Worm (Caenorhabditis elegans): ENCODE data around the gene ttr-40.

Gene ttr-40

DNA sequence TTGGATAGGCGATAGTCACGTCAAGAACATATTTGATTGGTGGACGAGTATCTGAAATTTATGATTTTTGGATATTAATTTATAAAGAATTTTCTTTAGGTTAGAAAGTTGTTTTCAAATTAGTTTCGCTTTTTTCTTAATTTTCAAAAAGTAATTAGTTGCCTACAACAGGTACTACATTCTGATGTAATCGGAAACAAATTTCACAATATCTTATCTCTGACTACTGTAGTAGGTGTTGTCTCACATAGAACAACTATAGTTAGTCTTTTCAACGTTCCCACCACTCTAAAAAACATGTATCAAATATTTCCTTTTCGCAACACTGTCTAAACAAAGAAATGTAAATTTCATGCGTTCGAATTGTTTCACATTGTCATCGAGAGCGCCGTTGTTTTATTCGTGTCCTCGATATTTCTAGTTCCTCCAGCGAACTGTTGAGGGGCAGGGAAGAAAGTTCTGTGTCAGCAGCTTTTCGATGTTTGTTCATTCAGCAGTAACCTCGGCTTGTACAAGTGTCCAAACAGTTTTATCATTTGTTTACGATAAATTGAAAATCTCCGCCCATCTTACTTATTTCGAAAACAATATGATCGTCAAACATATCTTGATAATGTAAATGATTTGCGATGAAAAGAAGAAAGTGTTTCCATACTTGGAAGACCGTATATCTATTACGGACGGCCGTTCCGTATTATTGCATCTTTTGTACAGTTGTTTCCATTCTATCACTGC, 25.9 kb downstream of the ttr-40 start:
- TF ChIP-seq K09A11.1 (tag; optimal IDR thresholded peaks at IDR 0.05; ENCODE audit: insufficient read depth), result no peak
- TF ChIP-seq tbx-7 (tag; optimal IDR thresholded peaks at IDR 0.05), result no peak
- no peak for TF ChIP-seq ceh-6 (GFP tag; optimal IDR thresholded peaks at IDR 0.05)
- TF ChIP-seq nhr-11 (tag; optimal IDR thresholded peaks at IDR 0.05), result no peak
- no peak for TF ChIP-seq ceh-45 (GFP tag; IDR thresholded peaks at IDR 0.05)
- no peak for TF ChIP-seq unc-42 (tag; optimal IDR thresholded peaks at IDR 0.05)
- no peak for TF ChIP-seq C08G9.2 (tag; optimal IDR thresholded peaks at IDR 0.05)
- TF ChIP-seq ceh-14 (tag; optimal IDR thresholded peaks at IDR 0.05), result no peak
- no peak for TF ChIP-seq F13H6.1 (tag; optimal IDR thresholded peaks at IDR 0.05)
- no peak for TF ChIP-seq ceh-31 (tag; optimal IDR thresholded peaks at IDR 0.05)
- TF ChIP-seq ceh-22 (tag; optimal IDR thresholded peaks at IDR 0.05), result no peak
- TF ChIP-seq ceh-19 (GFP tag; optimal IDR thresholded peaks at IDR 0.05), result no peak
- no peak for TF ChIP-seq madf-2 (tag; optimal IDR thresholded peaks at IDR 0.05)
- no peak for TF ChIP-seq pros-1 (tag; optimal IDR thresholded peaks at IDR 0.05)
- no peak for TF ChIP-seq lin-11 (tag; optimal IDR thresholded peaks at IDR 0.05)
- no peak for TF ChIP-seq odd-2 (tag; optimal IDR thresholded peaks at IDR 0.05)
- TF ChIP-seq npax-4 (tag; optimal IDR thresholded peaks at IDR 0.05), result no peak
- no peak for TF ChIP-seq nhr-232 (tag; optimal IDR thresholded peaks at IDR 0.05)

DNA sequence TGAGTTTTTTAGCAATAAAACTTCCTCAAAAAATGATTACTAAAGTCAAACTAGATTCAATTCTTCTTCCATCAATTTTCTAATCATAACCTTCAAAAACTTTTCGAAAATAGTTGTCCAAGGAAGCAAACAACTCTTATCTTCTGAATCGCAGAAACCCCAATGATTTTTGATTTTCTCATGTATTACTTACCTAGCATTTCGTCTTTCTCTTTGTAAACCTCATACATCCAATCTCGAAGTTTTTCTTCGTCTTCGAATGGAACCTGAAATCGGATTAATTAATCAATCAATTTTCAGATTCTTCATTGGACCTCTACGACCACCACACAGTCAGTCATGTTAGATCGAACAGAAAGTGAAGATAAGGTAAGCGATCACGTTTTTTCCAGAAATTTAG, 26.6 kb downstream of the ttr-40 start, which contains the start of gene K07B1.4:
Gene K07B1.4, plus strand, starts transcription at position 301 of the 400 bp plus-strand sequence.
- TF ChIP-seq ceh-34 (tag; optimal IDR thresholded peaks at IDR 0.05) (no peak), pros-1 (tag; optimal IDR thresholded peaks at IDR 0.05) (no peak), pax-1 (tag; optimal IDR thresholded peaks at IDR 0.05) (no peak), hlh-30 (tag; optimal IDR thresholded peaks at IDR 0.05; ENCODE audit: insufficient read depth) (no peak)

DNA sequence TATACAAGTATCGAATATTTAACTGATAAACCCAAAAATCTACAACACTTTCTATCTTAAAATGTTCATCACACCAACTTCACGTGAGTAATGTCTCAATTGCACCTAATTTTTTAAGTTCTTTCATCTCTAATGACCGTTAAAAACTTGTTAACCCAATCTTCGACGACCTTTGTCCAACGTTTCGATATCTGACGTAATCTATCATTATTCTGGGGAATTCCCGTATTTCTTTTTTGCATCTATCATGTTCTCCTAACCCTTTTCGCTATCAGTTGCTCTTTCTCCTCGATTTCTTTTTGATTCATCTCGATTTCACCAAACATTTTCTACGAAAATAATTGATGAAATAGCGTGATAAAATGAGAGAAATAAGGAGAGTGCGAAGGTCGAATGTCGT, 27.6 kb downstream of the ttr-40 start:
- no peak for TF ChIP-seq rnt-1 (tag; optimal IDR thresholded peaks at IDR 0.05)
- TF ChIP-seq sox-4 (tag; optimal IDR thresholded peaks at IDR 0.05), result no peak

DNA sequence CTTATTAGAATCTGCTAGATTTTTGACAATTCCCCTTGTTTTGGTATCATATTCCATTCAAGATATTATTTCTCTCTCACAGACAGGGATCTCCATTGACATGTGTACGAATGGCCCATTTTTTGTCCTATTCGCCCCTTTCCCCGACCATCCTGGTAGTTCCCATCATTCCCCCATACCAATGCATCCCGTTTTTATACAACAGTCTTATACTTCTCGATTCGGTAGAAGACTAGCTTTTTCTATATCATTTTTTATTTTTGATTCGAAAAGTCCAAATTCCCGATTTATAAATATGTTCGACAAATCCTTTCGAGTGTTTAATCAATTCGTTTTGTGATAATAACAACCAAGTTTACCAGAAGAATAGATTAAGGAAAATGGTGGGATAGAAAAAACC, 28.4 kb downstream of the ttr-40 start:
- TF ChIP-seq lim-6 (tag; optimal IDR thresholded peaks at IDR 0.05) (no peak), odd-2 (tag; optimal IDR thresholded peaks at IDR 0.05) (no peak), ceh-9 (tag; optimal IDR thresholded peaks at IDR 0.05) (no peak)

DNA sequence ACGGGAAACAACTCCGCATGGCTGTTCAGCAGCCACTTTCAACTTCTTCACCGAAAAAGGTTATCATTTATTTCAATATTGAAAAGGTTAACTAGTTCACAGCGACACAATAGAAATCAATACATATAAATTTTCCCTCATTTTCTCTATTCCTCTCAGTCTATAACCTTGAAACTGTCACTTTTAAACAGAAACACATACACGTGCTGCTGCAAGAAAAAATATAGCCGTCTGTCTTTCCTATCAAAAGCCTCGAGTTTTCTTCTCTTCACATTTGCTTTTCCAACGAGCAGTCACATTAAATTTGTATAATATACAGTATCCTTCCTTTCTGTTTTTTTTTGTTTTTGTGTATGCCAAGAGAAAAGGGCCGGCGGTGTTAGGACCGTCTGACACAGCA, 31.1 kb downstream of the ttr-40 start:
- TF ChIP-seq ceh-30 (tag; optimal IDR thresholded peaks at IDR 0.05) (no peak), pax-1 (tag; optimal IDR thresholded peaks at IDR 0.05) (no peak), C08G9.2 (tag; optimal IDR thresholded peaks at IDR 0.05) (no peak), pag-3 (tag; optimal IDR thresholded peaks at IDR 0.05; ENCODE audit: borderline replicate concordance) (no peak), dve-1 (tag; optimal IDR thresholded peaks at IDR 0.05) (no peak), ets-4 (tag; optimal IDR thresholded peaks at IDR 0.05) (no peak), tbx-7 (tag; optimal IDR thresholded peaks at IDR 0.05) (no peak), ceh-45 (GFP tag; IDR thresholded peaks at IDR 0.05) (no peak), pat-9 (tag; optimal IDR thresholded peaks at IDR 0.05) (no peak), Y22D7AL.16 (tag; optimal IDR thresholded peaks at IDR 0.05) (no peak), ceh-18 (tag; optimal IDR thresholded peaks at IDR 0.05) (no peak), unc-86 (tag; optimal IDR thresholded peaks at IDR 0.05) (no peak)

DNA sequence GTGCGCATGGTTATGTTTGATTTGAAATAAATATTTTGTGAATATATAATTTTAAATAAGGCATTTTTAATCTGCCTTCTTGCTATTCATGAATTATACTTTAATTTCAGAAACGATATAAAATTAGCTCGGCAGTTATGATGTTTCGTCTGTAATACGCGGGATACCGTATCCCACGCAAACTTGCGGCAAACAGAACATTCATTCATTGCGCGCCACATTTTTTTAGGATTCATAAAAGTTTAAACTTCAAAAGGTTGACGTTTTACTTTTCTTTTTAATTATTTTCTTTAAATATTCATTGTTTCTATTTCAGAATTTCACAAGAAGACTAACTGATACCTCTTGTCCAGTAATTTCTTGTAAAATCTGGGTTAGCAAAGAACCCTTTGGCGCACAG, 32.4 kb downstream of the ttr-40 start, which contains the start of gene tag-153:
Gene tag-153, plus strand, starts transcription at position 200 of the 400 bp plus-strand sequence.
- TF ChIP-seq C38D4.7 (GFP tag; optimal IDR thresholded peaks at IDR 0.05) (no peak), zip-5 (tag; optimal IDR thresholded peaks at IDR 0.05) (no peak), unc-86 (tag; optimal IDR thresholded peaks at IDR 0.05) (no peak), ets-4 (tag; optimal IDR thresholded peaks at IDR 0.05) (no peak), hlh-8 (tag; optimal IDR thresholded peaks at IDR 0.05) (no peak), rnt-1 (tag; optimal IDR thresholded peaks at IDR 0.05) (no peak), K09A11.1 (tag; optimal IDR thresholded peaks at IDR 0.05; ENCODE audit: insufficient read depth) (no peak), unc-42 (tag; optimal IDR thresholded peaks at IDR 0.05) (no peak), fkh-10 (GFP tag; optimal IDR thresholded peaks at IDR 0.05) (no peak), ttx-3 (tag; optimal IDR thresholded peaks at IDR 0.05) (no peak), pha-4 (tag; optimal IDR thresholded peaks at IDR 0.05) (no peak), nfya-1 (tag; optimal IDR thresholded peaks at IDR 0.05) (no peak), hlh-30 (tag; optimal IDR thresholded peaks at IDR 0.05; ENCODE audit: insufficient read depth) (no peak), elt-4 (tag; optimal IDR thresholded peaks at IDR 0.05) (no peak), ceh-45 (GFP tag; IDR thresholded peaks at IDR 0.05) (no peak), ahr-1 (tag; optimal IDR thresholded peaks at IDR 0.05) (no peak), pat-9 (tag; optimal IDR thresholded peaks at IDR 0.05) (no peak), ceh-18 (tag; optimal IDR thresholded peaks at IDR 0.05) (no peak)
